Worm (Caenorhabditis elegans): ENCODE measurements around the gene F43C11.3.

F43C11.3 gene

DNA sequence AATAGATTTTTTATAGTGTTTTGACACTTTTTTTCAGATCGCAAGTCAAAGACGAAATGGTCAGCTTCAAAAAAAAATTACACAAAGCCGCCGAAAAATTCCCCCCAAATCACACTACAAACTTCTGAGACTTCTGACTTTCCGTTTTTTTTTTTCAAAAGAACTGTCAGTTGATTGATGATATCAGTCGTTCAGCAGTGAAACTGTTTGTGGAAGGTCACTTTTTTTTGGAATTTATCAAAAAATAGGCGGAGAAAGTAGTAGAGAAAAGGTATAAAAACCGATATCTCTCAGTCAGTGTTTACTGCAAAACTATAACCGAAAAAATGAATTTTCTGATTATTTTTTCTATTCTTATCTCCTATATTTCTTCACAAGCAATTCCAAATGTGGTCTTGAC, at the start of gene F43C11.3:
Gene F43C11.3, plus strand, starts transcription at position 301 of the 400 bp plus-strand sequence.
- TF ChIP-seq zag-1 (tag; optimal IDR thresholded peaks at IDR 0.05) (no peak), unc-130 (tag; optimal IDR thresholded peaks at IDR 0.05) (no peak), lin-14 (GFP tag; optimal IDR thresholded peaks at IDR 0.05) (no peak), fos-1 (tag; optimal IDR thresholded peaks at IDR 0.05) (no peak), tbx-2 (tag; optimal IDR thresholded peaks at IDR 0.05) (no peak), C16A3.4 (tag; optimal IDR thresholded peaks at IDR 0.05) (no peak), lin-35 (GFP tag; optimal IDR thresholded peaks at IDR 0.05) (no peak), mab-9 (GFP tag; IDR thresholded peaks at IDR 0.05) (no peak), unc-86 (tag; optimal IDR thresholded peaks at IDR 0.05) (no peak), irx-1 (tag; optimal IDR thresholded peaks at IDR 0.05) (no peak), lin-13 (GFP tag; optimal IDR thresholded peaks at IDR 0.05) (no peak), nhr-47 (tag; optimal IDR thresholded peaks at IDR 0.05) (no peak), jun-1 (tag; optimal IDR thresholded peaks at IDR 0.05) (no peak), Y116A8C.19 (tag; optimal IDR thresholded peaks at IDR 0.05; ENCODE audit: borderline replicate concordance) (no peak), nhr-19 (GFP tag; conservative IDR thresholded peaks at IDR 0.05) (no peak), ceh-63 (GFP tag; optimal IDR thresholded peaks at IDR 0.05) (no peak), F16B12.6 (tag; optimal IDR thresholded peaks at IDR 0.05) (no peak), pag-3 (tag; optimal IDR thresholded peaks at IDR 0.05; ENCODE audit: borderline replicate concordance, insufficient read depth) (no peak)

- TF ChIP-seq fkh-10 (GFP tag; optimal IDR thresholded peaks at IDR 0.05) (no peak), nhr-237 (tag; optimal IDR thresholded peaks at IDR 0.05) (no peak), lin-14 (GFP tag; optimal IDR thresholded peaks at IDR 0.05) (no peak), fkh-8 (tag; optimal IDR thresholded peaks at IDR 0.05) (no peak), efl-3 (GFP tag; optimal IDR thresholded peaks at IDR 0.05) (no peak), ztf-11 (tag; optimal IDR thresholded peaks at IDR 0.05) (no peak)
These were observed 48.5 kb upstream of the F43C11.3 start for ce11 chrII:2304575-2304974.

ce11 chrII:2305507-2305906, 47.6 kb upstream of the F43C11.3 start:
- TF ChIP-seq mab-9 (GFP tag; IDR thresholded peaks at IDR 0.05) (no peak), ceh-82 (tag; optimal IDR thresholded peaks at IDR 0.05) (no peak), pag-3 (tag; optimal IDR thresholded peaks at IDR 0.05; ENCODE audit: borderline replicate concordance, insufficient read depth) (no peak), elt-2 (tag; optimal IDR thresholded peaks at IDR 0.05) (peak; percentile 58), nhr-76 (tag; optimal IDR thresholded peaks at IDR 0.05) (no peak), efl-1 (optimal IDR thresholded peaks at IDR 0.05) (no peak), efl-1 (GFP tag; optimal IDR thresholded peaks at IDR 0.05 in 1 of 2) (peak in 1 of 2 experiments; percentile 85)

DNA sequence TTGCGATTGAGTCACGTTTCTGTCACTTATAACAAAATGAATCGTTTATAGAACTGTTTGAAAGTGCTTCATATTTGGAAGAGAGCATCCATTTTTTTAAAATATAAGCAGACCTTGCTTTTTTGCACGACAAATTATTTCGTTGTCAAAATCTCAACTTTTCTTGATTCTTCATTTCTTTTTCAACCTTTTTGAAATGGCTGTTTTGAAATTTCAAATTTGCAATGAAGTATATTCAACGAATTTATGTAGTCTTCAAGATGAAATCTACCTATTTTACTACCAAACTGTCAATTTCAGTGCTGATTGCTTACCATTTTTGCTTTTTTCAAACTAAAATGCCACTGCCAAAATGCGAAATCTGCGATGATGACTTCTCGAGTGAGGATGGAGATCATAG, 46.4 kb upstream of the F43C11.3 start, which contains the start of gene B0281.3:
Gene B0281.3, plus strand, starts transcription at position 301 of the 400 bp plus-strand sequence.
- TF ChIP-seq unc-98 (GFP tag; IDR thresholded peaks at IDR 0.05), result no peak
- TF ChIP-seq fkh-4 (tag; optimal IDR thresholded peaks at IDR 0.05; ENCODE audit: borderline replicate concordance), result no peak
- TF ChIP-seq snpc-4 (tag; optimal IDR thresholded peaks at IDR 0.05), result no peak
- no peak for TF ChIP-seq fkh-10 (GFP tag; optimal IDR thresholded peaks at IDR 0.05)
- no peak for TF ChIP-seq sup-37 (GFP tag; optimal IDR thresholded peaks at IDR 0.05)
- TF ChIP-seq ztf-4 (tag; optimal IDR thresholded peaks at IDR 0.05), result no peak
- no peak for TF ChIP-seq ceh-82 (tag; optimal IDR thresholded peaks at IDR 0.05)
- no peak for TF ChIP-seq efl-3 (GFP tag; optimal IDR thresholded peaks at IDR 0.05)
- TF ChIP-seq nhr-19 (GFP tag; conservative IDR thresholded peaks at IDR 0.05), result no peak
- no peak for TF ChIP-seq aha-1 (tag; optimal IDR thresholded peaks at IDR 0.05)
- TF ChIP-seq tlp-1 (tag; optimal IDR thresholded peaks at IDR 0.05), result no peak
- TF ChIP-seq nhr-237 (tag; optimal IDR thresholded peaks at IDR 0.05), result no peak
- TF ChIP-seq C16A3.4 (tag; optimal IDR thresholded peaks at IDR 0.05), result no peak
- TF ChIP-seq nhr-28 (tag; optimal IDR thresholded peaks at IDR 0.05), result no peak
- no peak for TF ChIP-seq nhr-77 (tag; optimal IDR thresholded peaks at IDR 0.05)

Data from whole organism, L1 larva.